Fruit fly (Drosophila melanogaster): Measurements from ENCODE around the gene twin.

The twin gene

DNA sequence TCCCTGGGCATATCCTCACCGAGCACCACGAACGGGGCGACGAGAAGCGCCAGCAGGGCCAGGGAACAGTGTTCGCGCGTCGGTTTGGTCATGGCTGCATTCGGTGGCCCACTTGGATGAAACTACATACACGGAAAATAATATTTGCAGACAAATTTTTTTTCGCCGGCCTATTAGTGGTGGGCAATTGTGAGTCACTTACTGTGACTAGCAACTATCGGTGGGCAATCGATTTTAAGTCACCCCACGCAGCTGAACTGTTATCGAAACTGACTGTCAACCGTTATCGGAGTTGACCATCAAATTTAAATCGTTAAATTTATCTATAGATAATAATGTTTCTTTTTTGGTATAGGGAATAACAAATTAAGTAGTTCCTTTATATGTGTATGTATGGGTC, 52.4 kb downstream of the twin start, which contains the start of gene CG5510 (continued):
- TF ChIP-seq gce (GFP tag; IDR thresholded peaks at IDR 0.05) (no peak), CG2202 (tag; optimal IDR thresholded peaks at IDR 0.05) (no peak), CG8478 (optimal IDR thresholded peaks at IDR 0.05) (no peak), Fer1 (GFP tag; optimal IDR thresholded peaks at IDR 0.05) (peak; percentile 37), tna (GFP tag; IDR thresholded peaks at IDR 0.05; ENCODE audit: partially characterized antibody) (peak; percentile 98), dmrt11E (tag; optimal IDR thresholded peaks at IDR 0.05) (peak; percentile 11), bcd (GFP tag; optimal IDR thresholded peaks at IDR 0.05) (peak; percentile 23), ranshi (GFP tag; IDR thresholded peaks at IDR 0.05) (peak; percentile 55; the same call in 1 of the 2 replicates), CG18619 (GFP tag; optimal IDR thresholded peaks at IDR 0.05) (no peak), phol (tag; optimal IDR thresholded peaks at IDR 0.05) (peak; percentile 46), jumu (GFP tag; optimal IDR thresholded peaks at IDR 0.05) (peak; percentile 51), H15 (GFP tag; IDR thresholded peaks at IDR 0.05) (no peak), CG10147 (GFP tag; optimal IDR thresholded peaks at IDR 0.05) (peak; percentile 31), Stat92E (GFP tag; optimal IDR thresholded peaks at IDR 0.05) (peak in 1 of 3 experiments; percentile 42), esg (GFP tag; conservative IDR thresholded peaks at IDR 0.05) (no peak), Dad (GFP tag; optimal IDR thresholded peaks at IDR 0.05) (peak; percentile 69), CG3163 (GFP tag; optimal IDR thresholded peaks at IDR 0.05) (peak; percentile 45), CG18764 (GFP tag; optimal IDR thresholded peaks at IDR 0.05) (peak; percentile 3), en (GFP tag; optimal IDR thresholded peaks at IDR 0.05) (peak; percentile 12), sisA (GFP tag; IDR thresholded peaks at IDR 0.05) (peak; percentile 59), gsb-n (tag; optimal IDR thresholded peaks at IDR 0.05) (peak; percentile 13), jing (GFP tag; optimal IDR thresholded peaks at IDR 0.05) (no peak), CG9215 (GFP tag; IDR thresholded peaks at IDR 0.05) (peak; percentile 34; the same call in 1 of the 2 replicates), CG16779 (GFP tag; IDR thresholded peaks at IDR 0.05) (no peak; the same call in 1 of the 2 replicates), CG15514 (GFP tag; optimal IDR thresholded peaks at IDR 0.05) (peak; percentile 88), HmgD (GFP tag; optimal IDR thresholded peaks at IDR 0.05) (peak; percentile 69), tgo (GFP tag; IDR thresholded peaks at IDR 0.05) (peak; percentile 20; the same call in 1 of the 3 replicates), CG2120 (GFP tag; optimal IDR thresholded peaks at IDR 0.05) (peak; percentile 78), disco-r (GFP tag; optimal IDR thresholded peaks at IDR 0.05) (no peak), Xrp1 (GFP tag; IDR thresholded peaks at IDR 0.05) (no peak; the same call in 1 of the 2 replicates), CG11695 (GFP tag; IDR thresholded peaks at IDR 0.05) (no peak; the same call in 2 of the 3 replicates), CG12155 (GFP tag; optimal IDR thresholded peaks at IDR 0.05) (peak; percentile 28), nmo (GFP tag; optimal IDR thresholded peaks at IDR 0.05) (peak; percentile 76), CG1832 (GFP tag; optimal IDR thresholded peaks at IDR 0.05) (no peak), HLHmδ (GFP tag; optimal IDR thresholded peaks at IDR 0.05) (no peak), Med (GFP tag) (peak; percentile 97), oc (tag; optimal IDR thresholded peaks at IDR 0.05) (peak; percentile 10), CrebB (tag; optimal IDR thresholded peaks at IDR 0.05) (peak; percentile 55), hth (optimal IDR thresholded peaks at IDR 0.05) (no peak), Vsx1 (GFP tag; optimal IDR thresholded peaks at IDR 0.05) (no peak), pum (GFP tag; optimal IDR thresholded peaks at IDR 0.05) (peak; percentile 52), luna (GFP tag; optimal IDR thresholded peaks at IDR 0.05) (no peak), ewg (GFP tag; optimal IDR thresholded peaks at IDR 0.05) (peak; percentile 27), CG3847 (GFP tag; IDR thresholded peaks at IDR 0.05) (peak; percentile 54), Doc3 (GFP tag; IDR thresholded peaks at IDR 0.05; ENCODE audit: partially characterized antibody) (peak; percentile 97), CG8924 (tag; optimal IDR thresholded peaks at IDR 0.05) (peak; percentile 2), CG8388 (GFP tag; optimal IDR thresholded peaks at IDR 0.05) (peak; percentile 28), CG18476 (GFP tag; optimal IDR thresholded peaks at IDR 0.05) (peak; percentile 33), Sry-δ (GFP tag; optimal IDR thresholded peaks at IDR 0.05) (peak; percentile 98), repo (GFP tag; optimal IDR thresholded peaks at IDR 0.05) (peak; percentile 18), Bdp1 (GFP tag; optimal IDR thresholded peaks at IDR 0.05) (peak; percentile 12), Ets65A (GFP tag) (peak; percentile 96)
